Worm (Caenorhabditis elegans) whole organism, L3 larva: ENCODE measurements around the gene C29E4.13.

Experiments used
- aly-2 ChIP-seq: fragments of 150-350 bp; optimal IDR thresholded peaks from 2 replicates; lab custom pipeline; 2014; ENCODE audit warnings: missing biosample characterization, missing genetic modification characterization
- ama-1 ChIP-seq: fragments of 150-350 bp; optimal IDR thresholded peaks from 2 replicates; lab custom pipeline; 2018
- ceh-82 ChIP-seq: fragments of 150-350 bp; optimal IDR thresholded peaks from 2 replicates; lab custom pipeline; 2014; ENCODE audit warnings: missing biosample characterization, missing genetic modification characterization
- daf-12 ChIP-seq: fragments of 150-350 bp; optimal IDR thresholded peaks from 2 replicates; lab custom pipeline; 2014; ENCODE audit warnings: missing biosample characterization, missing genetic modification reagents, missing genetic modification characterization
- egl-27 ChIP-seq: sonication (generic microtip); optimal IDR thresholded peaks from 4 replicates; lab custom pipeline; 2017; ENCODE audit warnings: missing biosample characterization, missing genetic modification reagents, missing genetic modification characterization
- egl-5 ChIP-seq: fragments of 150-350 bp; optimal IDR thresholded peaks from 2 replicates; lab custom pipeline; 2017; ENCODE audit warnings: missing biosample characterization, missing genetic modification reagents, missing genetic modification characterization, inconsistent platforms
- elt-1 ChIP-seq: fragments of 150-350 bp; optimal IDR thresholded peaks from 2 replicates; lab custom pipeline; 2014; ENCODE audit warnings: missing biosample characterization, missing genetic modification characterization
- elt-2 ChIP-seq: sonication (generic microtip); optimal IDR thresholded peaks from 2 replicates; lab custom pipeline; 2016; ENCODE audit warnings: missing genetic modification reagents, mild to moderate bottlenecking, missing genetic modification characterization, missing compliant biosample characterization
- elt-3 ChIP-seq, 3 experiments: fragments of 150-350 bp in 1 of 3; sonication (generic microtip) in 2 of 3; optimal IDR thresholded peaks; 2 replicates in 2 of 3; 4 replicates in 1 of 3; lab custom pipeline; 2014 to 2017; ENCODE audit warnings: missing biosample characterization in 3 of 3, missing genetic modification characterization in 3 of 3
- eor-1 ChIP-seq, 2 experiments: fragments of 150-350 bp; optimal IDR thresholded peaks; 2 replicates each; lab custom pipeline; 2014 to 2018; ENCODE audit warnings: missing biosample characterization in 2 of 2, missing genetic modification characterization in 2 of 2
- fkh-10 ChIP-seq: sonication (generic microtip); optimal IDR thresholded peaks from 2 replicates; lab custom pipeline; 2017; ENCODE audit warnings: missing biosample characterization, missing genetic modification reagents, missing genetic modification characterization
- fkh-2 ChIP-seq: fragments of 150-350 bp; optimal IDR thresholded peaks from 2 replicates; lab custom pipeline; 2014; ENCODE audit warnings: missing biosample characterization, missing genetic modification reagents, missing genetic modification characterization
- fos-1 ChIP-seq: fragments of 150-350 bp; optimal IDR thresholded peaks from 2 replicates; lab custom pipeline; 2014; ENCODE audit warnings: missing biosample characterization, missing genetic modification characterization
- hmg-11 ChIP-seq: sonication (generic microtip); optimal IDR thresholded peaks from 2 replicates; lab custom pipeline; 2016; ENCODE audit warnings: missing genetic modification characterization, missing compliant biosample characterization
- lin-15B ChIP-seq: fragments of 150-350 bp; optimal IDR thresholded peaks from 2 replicates; lab custom pipeline; 2014; ENCODE audit warnings: missing biosample characterization, missing genetic modification characterization
- lsy-12 ChIP-seq: sonication (generic microtip); optimal IDR thresholded peaks from 2 replicates; lab custom pipeline; 2016; ENCODE audit warnings: mild to moderate bottlenecking, missing genetic modification characterization, missing compliant biosample characterization
- nfya-1 ChIP-seq: sonication (generic microtip); optimal IDR thresholded peaks from 2 replicates; lab custom pipeline; 2017; ENCODE audit warnings: missing genetic modification characterization, mild to moderate bottlenecking, missing compliant biosample characterization, antibody characterized with exemption, moderate library complexity; ENCODE audit not compliant: insufficient read depth
- nhr-11 ChIP-seq: fragments of 150-350 bp; optimal IDR thresholded peaks from 2 replicates; lab custom pipeline; 2014; ENCODE audit warnings: missing biosample characterization, missing genetic modification characterization
- nhr-12 ChIP-seq: fragments of 150-350 bp; optimal IDR thresholded peaks from 2 replicates; lab custom pipeline; 2014; ENCODE audit warnings: missing biosample characterization, missing genetic modification characterization
- nhr-23 ChIP-seq: fragments of 150-350 bp; optimal IDR thresholded peaks from 2 replicates; lab custom pipeline; 2014; ENCODE audit warnings: missing biosample characterization, missing genetic modification reagents, missing genetic modification characterization
- nhr-25 ChIP-seq: sonication (generic microtip); optimal IDR thresholded peaks from 2 replicates; lab custom pipeline; 2017; ENCODE audit warnings: missing biosample characterization, missing genetic modification characterization
- pha-4 ChIP-seq: fragments of 150-350 bp; optimal IDR thresholded peaks from 2 replicates; lab custom pipeline; 2014; ENCODE audit warnings: missing biosample characterization, missing genetic modification reagents, missing genetic modification characterization
- pqm-1 ChIP-seq: fragments of 150-350 bp; optimal IDR thresholded peaks from 2 replicates; lab custom pipeline; 2017; ENCODE audit warnings: missing biosample characterization, missing genetic modification characterization, inconsistent platforms
- sea-2 ChIP-seq: fragments of 150-350 bp; sonication (generic microtip); optimal IDR thresholded peaks from 4 replicates; lab custom pipeline; 2014; ENCODE audit warnings: missing biosample characterization, missing genetic modification reagents, missing genetic modification characterization
- skn-1 ChIP-seq: fragments of 150-350 bp; optimal IDR thresholded peaks from 2 replicates; lab custom pipeline; 2014; ENCODE audit warnings: missing biosample characterization, missing genetic modification characterization
- snpc-4 ChIP-seq: fragments of 150-350 bp; optimal IDR thresholded peaks from 2 replicates; lab custom pipeline; 2014; ENCODE audit warnings: missing biosample characterization, missing genetic modification characterization
- unc-62 ChIP-seq: fragments of 150-350 bp; sonication (generic microtip); optimal IDR thresholded peaks from 4 replicates; lab custom pipeline; 2014; ENCODE audit warnings: missing biosample characterization, missing genetic modification reagents, missing genetic modification characterization
- zag-1 ChIP-seq: fragments of 150-350 bp; optimal IDR thresholded peaks from 2 replicates; lab custom pipeline; 2014; ENCODE audit warnings: missing biosample characterization, missing genetic modification characterization
- ztf-11 ChIP-seq: fragments of 150-350 bp; optimal IDR thresholded peaks from 2 replicates; lab custom pipeline; 2014; ENCODE audit warnings: missing biosample characterization, missing genetic modification characterization
- ztf-4 ChIP-seq: fragments of 150-350 bp; optimal IDR thresholded peaks from 2 replicates; lab custom pipeline; 2014; ENCODE audit warnings: missing biosample characterization, missing genetic modification characterization

Gene C29E4.13

DNA sequence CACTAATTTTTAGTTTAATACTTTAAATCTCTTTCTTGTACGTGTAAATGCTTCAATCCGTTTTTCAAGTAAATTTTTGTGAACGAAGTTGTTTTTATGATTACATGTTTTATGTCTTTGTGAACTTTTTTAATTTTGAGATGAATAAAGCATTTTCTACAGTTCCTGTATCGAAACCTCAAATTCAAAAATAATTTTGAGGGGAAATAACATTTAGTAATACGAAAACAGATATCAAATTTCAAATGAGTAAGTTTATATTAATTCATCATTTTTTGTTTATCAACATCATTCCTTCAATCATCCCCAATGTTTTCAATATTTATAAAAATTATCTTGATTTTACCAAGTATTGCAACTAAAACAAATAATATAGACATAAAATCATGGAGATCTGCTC, 9.0 kb upstream of the C29E4.13 start, which contains the start of gene C29E4.10:
Gene C29E4.10 (plus strand): TSS at position 301 of the 400 bp plus-strand sequence.
- TF ChIP-seq ceh-82 (no peak), daf-12 (no peak)
- TF ChIP-seq, all 47 proteins: peak for 0

- TF ChIP-seq daf-12 (no peak), elt-2 (peak; percentile 39)
- TF ChIP-seq, all 47 proteins: peak for 1
These were observed 4.7 kb upstream of the C29E4.13 start, which contains the start of gene ran-2 for ce11 chrIII:7933235-7933634. ran-2 (plus strand) TSS chrIII:7933535.

ce11 chrIII:7925968-7926367, 2.5 kb downstream of the C29E4.13 start:
- TF ChIP-seq pha-4 (tag; lab: Kevin White, UChicago) = peak; percentile 48
- no peak for TF ChIP-seq lsy-12 (tag; lab: Kevin White, UChicago)
- peak; percentile 3 for TF ChIP-seq snpc-4

DNA sequence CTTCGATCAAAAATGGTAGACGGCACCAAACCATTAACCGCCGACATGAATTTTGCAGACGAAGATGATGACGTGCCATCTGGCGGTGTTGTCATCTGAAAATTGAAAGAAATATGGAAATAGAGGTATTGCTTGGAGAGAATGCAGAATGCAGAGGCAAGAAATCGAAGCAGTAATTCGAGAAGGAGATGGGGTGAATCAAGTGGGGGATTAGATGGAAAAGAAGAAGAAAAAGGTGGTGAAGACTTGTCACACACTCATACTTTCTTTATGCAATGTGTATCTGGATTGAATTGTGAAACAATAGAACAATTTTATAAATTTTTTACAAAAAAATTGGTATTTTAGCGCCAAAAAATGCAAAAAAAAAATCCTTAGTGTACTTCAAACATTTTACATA, 3.7 kb downstream of the C29E4.13 start, which contains the start of gene tag-250:
Gene tag-250 (minus strand): TSS at position 101 of the 400 bp plus-strand sequence.
- no peak for TF ChIP-seq pha-4 (tag; lab: Kevin White, UChicago)

- no peak for TF ChIP-seq nhr-11 (tag; lab: Kevin White, UChicago)
- TF ChIP-seq ceh-82 = no peak
- TF ChIP-seq elt-2 = no peak
- TF ChIP-seq ztf-11 (tag; lab: Kevin White, UChicago) = no peak
- TF ChIP-seq skn-1 (tag; lab: Kevin White, UChicago) = no peak
- no peak for TF ChIP-seq eor-1 (tag; optimal IDR thresholded peaks at IDR 0.05; lab: Kevin White, UChicago)
- TF ChIP-seq fkh-2 (tag; lab: Kevin White, UChicago) = no peak
- no peak for TF ChIP-seq elt-1 (tag; lab: Kevin White, UChicago)
- no peak for TF ChIP-seq pqm-1 (tag; lab: Kevin White, UChicago)
These were observed 6.3 kb downstream of the C29E4.13 start, which contains the start of gene C29E4.17 for ce11 chrIII:7922207-7922606. C29E4.17 (plus strand) TSS chrIII:7922507.

DNA sequence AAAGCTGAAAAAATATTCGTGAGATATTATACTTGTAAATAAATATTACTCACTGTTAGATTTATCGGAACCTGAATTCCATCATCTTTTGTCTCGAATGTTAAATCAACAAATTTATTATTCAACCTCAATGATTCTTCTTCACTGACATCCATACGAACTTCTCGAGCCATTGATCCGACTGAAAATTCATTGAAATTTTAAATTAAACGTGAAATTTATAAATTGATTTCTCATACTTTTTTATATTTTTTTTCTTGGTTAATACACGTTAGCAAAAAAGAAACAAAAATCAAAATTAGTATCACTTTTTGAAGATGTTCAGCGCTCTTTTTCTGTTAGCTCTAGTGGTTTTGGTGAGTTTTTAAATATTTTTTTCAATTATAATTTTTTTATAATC, 8.7 kb downstream of the C29E4.13 start, which contains the start of gene C29E4.14:
Gene C29E4.14 (plus strand): TSS at position 301 of the 400 bp plus-strand sequence.
- no peak for TF ChIP-seq ama-1
- TF ChIP-seq skn-1 (tag; lab: Kevin White, UChicago) = no peak
- no peak for TF ChIP-seq lin-15B (tag; lab: Kevin White, UChicago)
- TF ChIP-seq fos-1 (tag; lab: Kevin White, UChicago) = no peak
- no peak for TF ChIP-seq hmg-11 (tag; lab: Kevin White, UChicago)
- TF ChIP-seq lsy-12 (tag; lab: Kevin White, UChicago) = no peak
- TF ChIP-seq, all 47 proteins: peak for 0

DNA sequence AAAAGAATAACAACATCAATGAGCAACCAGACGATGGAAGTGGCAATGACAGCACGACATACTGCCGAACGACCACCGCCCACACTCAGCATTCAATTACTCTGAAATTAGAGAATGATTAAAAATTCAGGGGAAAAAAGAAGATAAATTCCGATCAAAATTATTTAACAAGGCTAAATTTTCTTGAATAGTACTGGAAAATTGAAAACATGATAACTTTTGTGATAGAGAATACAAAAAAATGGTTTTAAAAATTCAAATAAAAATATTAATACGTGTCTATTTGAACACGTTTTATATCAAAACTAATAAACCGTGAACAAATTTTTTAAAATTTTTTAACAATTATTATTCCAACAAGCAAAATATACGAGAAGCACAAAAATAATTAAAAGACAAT, 10.8 kb downstream of the C29E4.13 start, which contains the start of gene gly-3:
Gene gly-3 (minus strand): TSS at position 101 of the 400 bp plus-strand sequence.
- no peak for TF ChIP-seq fkh-10 (GFP tag; lab: Kevin White, UChicago)
- no peak for TF ChIP-seq egl-27 (tag; lab: Kevin White, UChicago)
- no peak for TF ChIP-seq lsy-12 (tag; lab: Kevin White, UChicago)
- no peak for TF ChIP-seq nhr-25 (tag; lab: Kevin White, UChicago)
- TF ChIP-seq nhr-12 = no peak
- no peak for TF ChIP-seq unc-62
- TF ChIP-seq ceh-82 = no peak
- no peak for TF ChIP-seq ztf-4 (tag; lab: Kevin White, UChicago)
- no peak for TF ChIP-seq nhr-23 (tag; lab: Kevin White, UChicago)
- no peak for TF ChIP-seq nfya-1
- TF ChIP-seq ama-1 = no peak
- no peak for TF ChIP-seq sea-2 (GFP tag; lab: Kevin White, UChicago)
- no peak for TF ChIP-seq zag-1
- no peak for TF ChIP-seq aly-2 (tag; lab: Kevin White, UChicago)
- TF ChIP-seq eor-1 (tag; optimal IDR thresholded peaks at IDR 0.05; lab: Kevin White, UChicago) = no peak
- TF ChIP-seq egl-5 (tag; lab: Kevin White, UChicago) = no peak
- no peak for TF ChIP-seq elt-3 (tag; optimal IDR thresholded peaks at IDR 0.05; lab: Kevin White, UChicago)
- no peak for TF ChIP-seq pha-4 (tag; lab: Kevin White, UChicago)
- no peak for TF ChIP-seq skn-1 (tag; lab: Kevin White, UChicago)
